Fruit fly (Drosophila melanogaster) whole organism, adult: Measurements from ENCODE around the gene CG32547.

Source experiments
- CG11617 ChIP-seq: fragments of 200-800 bp; sonication (Bioruptor generic); optimal IDR thresholded peaks from 2 replicates; lab custom pipeline; 2017; ENCODE audit warnings: mild to moderate bottlenecking, missing biosample characterization, missing genetic modification reagents, missing genetic modification characterization
- CG12768 ChIP-seq: fragments of 200-800 bp; sonication (Bioruptor generic); optimal IDR thresholded peaks from 2 replicates; lab custom pipeline; 2017; ENCODE audit warnings: missing biosample characterization, missing genetic modification characterization, mild to moderate bottlenecking, moderate library complexity, missing genetic modification reagents
- CG14711 ChIP-seq: fragments of 200-800 bp; sonication (Bioruptor generic); optimal IDR thresholded peaks from 2 replicates; lab custom pipeline; 2018; ENCODE audit warnings: missing biosample characterization, mild to moderate bottlenecking, missing genetic modification characterization, moderate library complexity
- CG1620 ChIP-seq: fragments of 200-800 bp; sonication (Bioruptor generic); optimal IDR thresholded peaks from 2 replicates; lab custom pipeline; 2016; ENCODE audit warnings: missing biosample characterization, missing genetic modification characterization
- CG33017 ChIP-seq: fragments of 200-800 bp; sonication (Bioruptor generic); optimal IDR thresholded peaks from 2 replicates; lab custom pipeline; 2018; ENCODE audit warnings: missing biosample characterization, mild to moderate bottlenecking, missing genetic modification characterization, moderate library complexity
- CG5204 ChIP-seq: fragments of 200-800 bp; sonication (Bioruptor generic); optimal IDR thresholded peaks from 2 replicates; lab custom pipeline; 2016; ENCODE audit warnings: missing biosample characterization, missing genetic modification characterization
- CG7045 ChIP-seq: fragments of 200-800 bp; sonication (Bioruptor generic); optimal IDR thresholded peaks from 2 replicates; lab custom pipeline; 2017; ENCODE audit warnings: missing biosample characterization, mild to moderate bottlenecking, missing genetic modification characterization
- CG7101 ChIP-seq: fragments of 200-800 bp; sonication (Bioruptor generic); optimal IDR thresholded peaks from 2 replicates; lab custom pipeline; 2018; ENCODE audit warnings: missing biosample characterization, mild to moderate bottlenecking, missing genetic modification characterization, moderate library complexity
- Clk ChIP-seq: fragments of 200-800 bp; sonication (Bioruptor generic); optimal IDR thresholded peaks from 2 replicates; lab custom pipeline; 2017; ENCODE audit warnings: missing biosample characterization, missing genetic modification characterization
- Crg-1 ChIP-seq: fragments of 200-800 bp; sonication (Bioruptor generic); optimal IDR thresholded peaks from 2 replicates; lab custom pipeline; 2016; ENCODE audit warnings: missing biosample characterization, missing genetic modification characterization
- Hr96 ChIP-seq: fragments of 200-800 bp; sonication (Bioruptor generic); optimal IDR thresholded peaks from 2 replicates; lab custom pipeline; 2016; ENCODE audit warnings: missing biosample characterization, missing genetic modification characterization
- Mnt ChIP-seq: fragments of 200-800 bp; sonication (Bioruptor generic); optimal IDR thresholded peaks from 2 replicates; lab custom pipeline; 2016; ENCODE audit warnings: missing biosample characterization, mild to moderate bottlenecking, missing genetic modification characterization
- bab1 ChIP-seq: fragments of 200-800 bp; sonication (Bioruptor generic); optimal IDR thresholded peaks from 3 replicates; lab custom pipeline; 2019; ENCODE audit warnings: missing biosample characterization, mild to moderate bottlenecking, missing genetic modification characterization, moderate library complexity
- cic ChIP-seq: fragments of 200-800 bp; sonication (Bioruptor generic); optimal IDR thresholded peaks from 2 replicates; lab custom pipeline; 2017; ENCODE audit warnings: missing biosample characterization, mild to moderate bottlenecking, missing genetic modification characterization, moderate library complexity
- cnc ChIP-seq, 2 experiments: fragments of >200 bp; optimal IDR thresholded peaks; 2 replicates each; lab custom pipeline; 2017
- kay ChIP-seq: fragments of 200-800 bp; sonication (Bioruptor generic); peaks from one replicate; lab custom pipeline; 2016; ENCODE audit warnings: missing biosample characterization, missing genetic modification characterization, borderline replicate concordance
- ovo ChIP-seq: fragments of 200-800 bp; sonication (Bioruptor generic); optimal IDR thresholded peaks from 2 replicates; lab custom pipeline; 2016; ENCODE audit warnings: missing biosample characterization, missing genetic modification characterization
- pad ChIP-seq: fragments of 200-800 bp; sonication (Bioruptor generic); optimal IDR thresholded peaks from 3 replicates; lab custom pipeline; 2017; ENCODE audit warnings: missing biosample characterization, missing genetic modification characterization, mild to moderate bottlenecking, moderate library complexity, missing genetic modification reagents
- tj ChIP-seq: fragments of 200-800 bp; sonication (Bioruptor generic); optimal IDR thresholded peaks from 3 replicates; lab custom pipeline; 2017; ENCODE audit warnings: missing biosample characterization, mild to moderate bottlenecking, missing genetic modification characterization, moderate library complexity
- toe ChIP-seq: fragments of 200-800 bp; sonication (Bioruptor generic); optimal IDR thresholded peaks from 2 replicates; lab custom pipeline; 2016; ENCODE audit warnings: missing biosample characterization, missing genetic modification characterization

The CG32547 gene

DNA sequence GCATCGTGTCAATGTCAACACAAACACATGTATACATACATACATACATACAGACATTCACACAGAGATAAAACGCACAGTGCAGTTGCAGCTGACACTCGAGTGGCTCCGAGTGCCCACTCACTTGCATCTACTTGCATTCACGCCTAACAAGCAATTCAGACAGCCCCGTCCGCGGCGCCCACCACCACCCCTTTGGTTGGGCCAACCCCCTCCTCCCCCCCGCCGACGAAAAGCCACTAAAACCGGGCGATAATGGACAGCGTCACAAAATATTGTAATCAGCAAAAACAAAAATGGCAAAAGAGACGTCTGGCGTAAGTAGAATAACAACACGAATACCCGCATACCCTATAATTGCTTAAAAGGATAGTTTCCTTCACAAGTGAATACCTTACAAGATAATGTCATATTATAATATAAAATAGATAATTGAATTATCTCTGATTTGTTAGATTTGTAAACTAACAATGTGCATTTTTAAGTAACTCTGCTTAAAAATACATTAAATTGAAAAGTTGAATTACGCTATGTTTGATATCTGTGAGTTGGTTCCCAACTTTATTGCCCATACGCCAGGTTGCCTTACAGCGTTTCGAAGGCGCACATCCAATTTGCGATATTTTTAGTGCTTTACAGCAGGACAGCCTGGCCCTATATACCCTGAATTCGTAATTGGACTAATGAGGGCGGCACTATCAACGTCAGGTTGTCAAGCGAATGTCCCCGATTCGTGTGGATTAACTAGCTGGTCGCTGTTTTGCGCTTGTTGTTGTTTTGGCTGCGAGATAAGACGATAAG is 72.5 kb downstream of the CG32547 start:
- no peak for TF ChIP-seq CG7101 (tag; lab: Kevin White, UChicago)
- TF ChIP-seq toe: no peak
- no peak for TF ChIP-seq Hr96 (GFP tag; lab: Kevin White, UChicago)
- TF ChIP-seq CG11617 (GFP tag; lab: Kevin White, UChicago): peak; percentile 54
- TF ChIP-seq CG1620 (GFP tag; lab: Kevin White, UChicago): no peak
- no peak for TF ChIP-seq CG5204 (GFP tag; lab: Kevin White, UChicago)
- peak; percentile 70 for TF ChIP-seq cic (GFP tag; lab: Kevin White, UChicago)
- peak; percentile 99 for TF ChIP-seq tj
- TF ChIP-seq CG7045 (GFP tag; lab: Kevin White, UChicago): peak; percentile 26
- TF ChIP-seq cnc (optimal IDR thresholded peaks at IDR 0.05; lab: Kevin White, UChicago): no peak
- peak; percentile 53 for TF ChIP-seq kay (GFP tag; lab: Kevin White, UChicago)
- TF ChIP-seq ovo (GFP tag; lab: Kevin White, UChicago): no peak
- no peak for TF ChIP-seq CG33017 (tag; lab: Kevin White, UChicago)
- peak; percentile 15 for TF ChIP-seq bab1
- TF ChIP-seq CG12768 (GFP tag; lab: Kevin White, UChicago): peak; percentile 19
- no peak for TF ChIP-seq Clk (GFP tag; lab: Kevin White, UChicago)
- TF ChIP-seq CG14711 (tag; lab: Kevin White, UChicago): peak; percentile 10
- peak; percentile 20 for TF ChIP-seq pad
- peak; percentile 7 for TF ChIP-seq Mnt (GFP tag; lab: Kevin White, UChicago)
- no peak for TF ChIP-seq Crg-1 (GFP tag; lab: Kevin White, UChicago)

DNA sequence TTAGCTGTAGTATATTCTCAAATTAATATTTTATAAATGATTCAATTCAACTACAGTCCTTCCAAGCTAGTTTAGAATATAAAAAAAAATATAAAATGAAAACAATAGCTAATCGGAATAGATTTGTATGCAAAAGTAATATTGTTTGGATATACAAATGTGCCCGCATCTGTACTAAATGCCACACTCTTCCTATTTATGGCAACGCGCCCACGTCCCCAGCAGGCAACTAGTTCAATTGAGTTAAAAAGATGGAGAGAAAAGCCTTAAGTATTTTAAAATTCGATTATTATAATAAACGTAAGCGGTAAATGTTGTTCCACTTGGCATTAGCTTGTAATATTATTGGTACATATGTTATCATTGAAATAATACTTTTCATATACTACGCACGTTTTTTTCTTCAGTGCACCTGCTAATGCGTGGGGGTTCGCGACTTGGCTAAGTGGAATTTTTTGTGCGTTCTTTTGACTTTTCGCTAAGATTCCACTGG is 73.7 kb downstream of the CG32547 start:
- TF ChIP-seq kay (GFP tag; lab: Kevin White, UChicago): no peak
- no peak for TF ChIP-seq Crg-1 (GFP tag; lab: Kevin White, UChicago)
- TF ChIP-seq toe: peak; percentile 28
- no peak for TF ChIP-seq cic (GFP tag; lab: Kevin White, UChicago)
- TF ChIP-seq Hr96 (GFP tag; lab: Kevin White, UChicago): peak; percentile 32
- no peak for TF ChIP-seq pad
- peak; percentile 17 for TF ChIP-seq CG7101 (tag; lab: Kevin White, UChicago)
- no peak for TF ChIP-seq Mnt (GFP tag; lab: Kevin White, UChicago)
- no peak for TF ChIP-seq bab1
- peak; percentile 7 for TF ChIP-seq CG11617 (GFP tag; lab: Kevin White, UChicago)
- peak; percentile 46 for TF ChIP-seq CG33017 (tag; lab: Kevin White, UChicago)
- TF ChIP-seq CG7045 (GFP tag; lab: Kevin White, UChicago): peak; percentile 31
- no peak for TF ChIP-seq ovo (GFP tag; lab: Kevin White, UChicago)
- TF ChIP-seq CG14711 (tag; lab: Kevin White, UChicago): peak; percentile 57

DNA sequence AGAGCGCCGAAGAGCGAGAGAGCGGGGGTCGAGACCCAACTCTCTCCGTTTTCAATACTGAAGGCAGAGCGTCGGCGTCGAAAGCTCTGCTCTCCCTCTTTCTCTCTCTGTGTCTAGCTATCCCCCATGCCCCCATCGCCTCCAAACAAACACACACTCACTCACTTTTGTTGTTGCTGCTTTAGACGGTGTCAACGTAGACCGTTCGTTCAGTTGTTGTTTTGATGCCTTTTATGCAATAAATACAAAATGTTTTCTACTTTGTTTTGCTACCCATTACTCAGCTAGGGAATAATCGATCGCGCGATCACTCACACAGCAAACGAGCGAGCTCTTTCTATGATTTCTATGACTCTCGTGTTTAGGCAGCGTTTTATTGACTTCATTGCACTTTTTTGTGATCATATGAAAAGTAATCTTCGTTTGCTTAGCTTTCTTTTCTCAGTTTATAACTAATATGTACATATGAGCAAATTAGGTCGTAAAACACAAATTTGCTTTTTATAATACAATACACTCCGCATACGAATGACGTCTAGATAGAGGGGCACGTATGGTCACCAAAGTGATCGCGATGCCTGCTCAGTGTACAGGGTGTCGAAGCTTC is 74.6 kb downstream of the CG32547 start:
- TF ChIP-seq toe: no peak
- no peak for TF ChIP-seq cnc (optimal IDR thresholded peaks at IDR 0.05; lab: Kevin White, UChicago)
- TF ChIP-seq CG33017 (tag; lab: Kevin White, UChicago): no peak
- peak; percentile 28 for TF ChIP-seq pad
- TF ChIP-seq kay (GFP tag; lab: Kevin White, UChicago): peak; percentile 91
- TF ChIP-seq ovo (GFP tag; lab: Kevin White, UChicago): peak; percentile 12
- TF ChIP-seq Crg-1 (GFP tag; lab: Kevin White, UChicago): no peak
- peak; percentile 51 for TF ChIP-seq CG11617 (GFP tag; lab: Kevin White, UChicago)
- no peak for TF ChIP-seq Clk (GFP tag; lab: Kevin White, UChicago)
- TF ChIP-seq CG1620 (GFP tag; lab: Kevin White, UChicago): no peak
- TF ChIP-seq cic (GFP tag; lab: Kevin White, UChicago): peak; percentile 55
- TF ChIP-seq bab1: peak; percentile 13
- no peak for TF ChIP-seq CG14711 (tag; lab: Kevin White, UChicago)
- TF ChIP-seq CG5204 (GFP tag; lab: Kevin White, UChicago): peak; percentile 54
- no peak for TF ChIP-seq Mnt (GFP tag; lab: Kevin White, UChicago)
- TF ChIP-seq tj: peak; percentile 46
- peak; percentile 8 for TF ChIP-seq CG7101 (tag; lab: Kevin White, UChicago)
- no peak for TF ChIP-seq CG7045 (GFP tag; lab: Kevin White, UChicago)
- TF ChIP-seq CG12768 (GFP tag; lab: Kevin White, UChicago): no peak
- TF ChIP-seq Hr96 (GFP tag; lab: Kevin White, UChicago): peak; percentile 52

DNA sequence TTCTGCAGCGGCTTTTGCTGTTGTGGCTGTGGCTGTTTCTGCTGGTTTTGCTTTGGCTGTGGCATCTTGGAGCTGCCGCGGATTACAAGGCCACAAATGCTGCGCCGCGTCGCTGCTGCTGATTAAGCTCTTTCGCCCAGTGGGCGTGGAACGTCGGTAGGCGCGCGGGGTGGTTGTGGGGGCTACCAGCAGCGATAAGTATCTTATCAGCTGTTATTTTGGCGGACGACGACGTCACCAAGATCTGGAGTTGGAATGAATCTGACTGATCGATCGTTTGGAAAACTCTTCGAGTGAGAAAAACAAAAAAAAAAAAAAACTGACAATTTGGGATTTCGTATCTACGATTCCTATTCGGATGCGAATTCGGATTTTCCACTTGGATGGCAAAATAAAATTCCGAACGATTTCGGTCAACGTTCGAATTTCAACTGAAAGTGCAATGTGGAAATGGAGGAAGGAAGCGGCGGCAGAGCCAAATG is 75.1 kb downstream of the CG32547 start:
- TF ChIP-seq CG5204 (GFP tag; lab: Kevin White, UChicago) (no peak), CG1620 (GFP tag; lab: Kevin White, UChicago) (no peak), Crg-1 (GFP tag; lab: Kevin White, UChicago) (no peak), tj (peak; percentile 77), CG12768 (GFP tag; lab: Kevin White, UChicago) (no peak), Mnt (GFP tag; lab: Kevin White, UChicago) (peak; percentile 12)

DNA sequence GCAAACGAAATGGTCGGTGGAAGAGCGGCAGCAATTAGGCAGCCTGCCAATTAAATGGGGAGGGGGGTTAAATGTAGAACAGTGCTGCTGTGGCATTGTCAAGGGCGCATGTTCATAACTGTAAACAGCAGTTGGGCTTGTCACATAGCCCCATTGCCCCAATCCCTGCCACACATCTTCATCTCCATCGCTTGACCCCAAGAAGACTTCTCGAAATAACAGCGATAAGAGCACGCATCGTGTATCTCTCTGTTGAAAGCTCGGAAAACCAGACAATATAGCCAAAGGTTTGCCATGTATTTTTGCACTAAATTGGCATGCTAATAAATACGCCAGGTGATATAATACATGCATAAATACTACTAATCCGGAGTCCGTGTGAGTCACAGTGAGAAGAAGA is 76.7 kb downstream of the CG32547 start:
- TF ChIP-seq kay (GFP tag; lab: Kevin White, UChicago) (no peak), bab1 (no peak), pad (no peak), cnc (optimal IDR thresholded peaks at IDR 0.05; lab: Kevin White, UChicago) (no peak), Hr96 (GFP tag; lab: Kevin White, UChicago) (no peak), CG1620 (GFP tag; lab: Kevin White, UChicago) (no peak), Crg-1 (GFP tag; lab: Kevin White, UChicago) (no peak), toe (no peak), CG11617 (GFP tag; lab: Kevin White, UChicago) (no peak), CG33017 (tag; lab: Kevin White, UChicago) (no peak), CG12768 (GFP tag; lab: Kevin White, UChicago) (no peak)
